Fruit fly (Drosophila melanogaster) whole organism, embryonic: Measurements from ENCODE around the gene CG6830.

Source experiments
- Atf6 ChIP-seq: fragments of 200-800 bp; sonication (Bioruptor generic); IDR thresholded peaks from 2 replicates; pipeline ENCODE4 v1.3.6; 2022; ENCODE audit warnings: missing biosample characterization, missing genetic modification characterization
- Awh ChIP-seq: fragments of 200-800 bp; sonication (Bioruptor generic); IDR thresholded peaks from 2 replicates; pipeline ENCODE4, ENCODE4 v1.3.6; 2022; ENCODE audit warnings: missing biosample characterization, missing genetic modification characterization
- CG10366 ChIP-seq: fragments of 200-800 bp; sonication (Bioruptor generic); IDR thresholded peaks from 2 replicates; pipeline ENCODE4 v1.3.6; 2022; ENCODE audit warnings: missing biosample characterization, missing genetic modification characterization
- CG10959 ChIP-seq: fragments of 200-800 bp; sonication (Bioruptor generic); IDR thresholded peaks from 2 replicates; pipeline ENCODE4 v1.3.6; 2022; ENCODE audit warnings: missing biosample characterization, missing genetic modification characterization
- CG11696 ChIP-seq: fragments of 200-800 bp; sonication (Bioruptor generic); IDR thresholded peaks from 2 replicates; pipeline ENCODE4 v1.3.6; 2022; ENCODE audit warnings: missing biosample characterization, missing genetic modification characterization
- CG13894 ChIP-seq: fragments of 200-800 bp; sonication (Bioruptor generic); optimal IDR thresholded peaks from 3 replicates; lab custom pipeline; 2018; ENCODE audit warnings: missing biosample characterization, mild to moderate bottlenecking, missing genetic modification characterization, moderate library complexity
- CG15269 ChIP-seq: fragments of 200-800 bp; sonication (Bioruptor generic); optimal IDR thresholded peaks from 2 replicates; lab custom pipeline; 2018; ENCODE audit warnings: missing biosample characterization, mild to moderate bottlenecking, missing genetic modification characterization, moderate library complexity
- CG1529 ChIP-seq: fragments of 200-800 bp; sonication (Bioruptor generic); optimal IDR thresholded peaks from 3 replicates; lab custom pipeline; 2018; ENCODE audit warnings: missing biosample characterization, missing genetic modification characterization
- CG16813 ChIP-seq: fragments of 200-800 bp; sonication (Bioruptor generic); IDR thresholded peaks from 3 replicates; pipeline ENCODE4 v1.3.6; 2022; ENCODE audit warnings: missing biosample characterization, missing genetic modification characterization; ENCODE audit not compliant: partially characterized antibody
- CG2875 ChIP-seq: fragments of 200-800 bp; sonication (Bioruptor generic); optimal IDR thresholded peaks from 2 replicates; lab custom pipeline; 2017; ENCODE audit warnings: missing biosample characterization, mild to moderate bottlenecking, missing genetic modification characterization, missing genetic modification reagents
- CG31388 ChIP-seq: fragments of 200-800 bp; sonication (Bioruptor generic); optimal IDR thresholded peaks from 2 replicates; lab custom pipeline; 2016; ENCODE audit warnings: missing biosample characterization, missing genetic modification characterization
- CG32772 ChIP-seq: fragments of 200-800 bp; sonication (Bioruptor generic); IDR thresholded peaks from 2 replicates; pipeline ENCODE4 v1.3.6; 2022; ENCODE audit warnings: missing biosample characterization, missing genetic modification characterization
- CG3838 ChIP-seq: fragments of 200-800 bp; sonication (Bioruptor generic); optimal IDR thresholded peaks from 3 replicates; lab custom pipeline; 2016; ENCODE audit warnings: missing biosample characterization, missing genetic modification characterization
- CG3995 ChIP-seq: fragments of 200-800 bp; sonication (Bioruptor generic); optimal IDR thresholded peaks from 3 replicates; lab custom pipeline; 2016; ENCODE audit warnings: missing biosample characterization, missing genetic modification characterization
- CG4282 ChIP-seq: fragments of 200-800 bp; sonication (Bioruptor generic); optimal IDR thresholded peaks from 2 replicates; lab custom pipeline; 2016; ENCODE audit warnings: missing biosample characterization, missing genetic modification characterization
- CG7357 ChIP-seq: fragments of 200-800 bp; sonication (Bioruptor generic); IDR thresholded peaks from 3 replicates; pipeline ENCODE4 v1.3.6; 2022; ENCODE audit warnings: missing biosample characterization, missing genetic modification characterization
- CG7786 ChIP-seq: fragments of 200-800 bp; sonication (Bioruptor generic); optimal IDR thresholded peaks from 2 replicates; lab custom pipeline; 2016; ENCODE audit warnings: missing biosample characterization, missing genetic modification characterization
- D ChIP-seq, 2 experiments: fragments of 200-800 bp in 1 of 2; fragments of >200 bp in 1 of 2; sonication (Bioruptor generic) in 1 of 2; optimal IDR thresholded peaks; 2 replicates in 1 of 2; 3 replicates in 1 of 2; lab custom pipeline; 2017; ENCODE audit warnings: mild to moderate bottlenecking in 1 of 2, missing biosample characterization in 1 of 2, missing genetic modification characterization in 1 of 2, missing genetic modification reagents in 1 of 2
- D19A ChIP-seq: fragments of 200-800 bp; optimal IDR thresholded peaks from 3 replicates; lab custom pipeline; 2019; ENCODE audit warnings: missing biosample characterization, mild to moderate bottlenecking, missing genetic modification characterization, moderate library complexity
- Dad ChIP-seq: fragments of 200-800 bp; sonication (Bioruptor generic); optimal IDR thresholded peaks from 3 replicates; lab custom pipeline; 2016; ENCODE audit warnings: missing biosample characterization, missing genetic modification characterization
- Fer2 ChIP-seq: fragments of 200-800 bp; sonication (Bioruptor generic); optimal IDR thresholded peaks from 2 replicates; lab custom pipeline; 2018; ENCODE audit warnings: missing biosample characterization, mild to moderate bottlenecking, missing genetic modification characterization, moderate library complexity
- HLH54F ChIP-seq: fragments of 200-800 bp; sonication (Bioruptor generic); optimal IDR thresholded peaks from 3 replicates; lab custom pipeline; 2016; ENCODE audit warnings: missing biosample characterization, missing genetic modification characterization
- Hmx ChIP-seq: fragments of 200-800 bp; sonication (Bioruptor generic); optimal IDR thresholded peaks from 2 replicates; lab custom pipeline; 2016; ENCODE audit warnings: missing biosample characterization, missing genetic modification characterization
- Max ChIP-seq: fragments of 200-800 bp; sonication (Bioruptor generic); optimal IDR thresholded peaks from 2 replicates; lab custom pipeline; 2016; ENCODE audit warnings: missing biosample characterization, mild to moderate bottlenecking, missing genetic modification characterization
- Myb ChIP-seq: fragments of 200-800 bp; sonication (Bioruptor generic); optimal IDR thresholded peaks from 2 replicates; lab custom pipeline; 2016; ENCODE audit warnings: missing biosample characterization, missing genetic modification characterization
- NC2α ChIP-seq: fragments of 200-800 bp; sonication (Bioruptor generic); optimal IDR thresholded peaks from 2 replicates; lab custom pipeline; 2016; ENCODE audit warnings: missing biosample characterization, missing genetic modification characterization
- Oaz ChIP-seq: fragments of 200-800 bp; sonication (Bioruptor generic); IDR thresholded peaks from 2 replicates; pipeline ENCODE4 v1.3.6; 2022; ENCODE audit warnings: missing biosample characterization, missing genetic modification characterization
- PHDP ChIP-seq: fragments of 200-800 bp; sonication (Bioruptor generic); optimal IDR thresholded peaks from 3 replicates; lab custom pipeline; 2018; ENCODE audit warnings: missing biosample characterization, mild to moderate bottlenecking, missing genetic modification characterization, moderate library complexity
- Poxn ChIP-seq: fragments of 200-800 bp; sonication (Bioruptor generic); IDR thresholded peaks from 2 replicates; pipeline ENCODE4 v1.3.6; 2022; ENCODE audit warnings: missing biosample characterization, missing genetic modification characterization
- Sin3A ChIP-seq: fragments of >200 bp; optimal IDR thresholded peaks from 2 replicates; lab custom pipeline; 2018
- Sox100B ChIP-seq: fragments of 200-800 bp; sonication (Bioruptor generic); optimal IDR thresholded peaks from 3 replicates; lab custom pipeline; 2018; ENCODE audit warnings: missing biosample characterization, mild to moderate bottlenecking, missing genetic modification characterization
- Taf1 ChIP-seq: fragments of 200-800 bp; sonication (Bioruptor generic); IDR thresholded peaks from 2 replicates; pipeline ENCODE4 v1.3.6; 2022; ENCODE audit warnings: missing biosample characterization, missing genetic modification characterization
- Vsx1 ChIP-seq: fragments of 200-800 bp; sonication (Bioruptor generic); optimal IDR thresholded peaks from 2 replicates; lab custom pipeline; 2017; ENCODE audit warnings: missing biosample characterization, mild to moderate bottlenecking, missing genetic modification characterization, missing genetic modification reagents
- ase ChIP-seq: fragments of 200-800 bp; sonication (Bioruptor generic); IDR thresholded peaks from 3 replicates; pipeline ENCODE4 v1.3.6; 2022; ENCODE audit warnings: missing biosample characterization, missing genetic modification characterization
- bab2 ChIP-seq: fragments of 200-800 bp; sonication (Bioruptor generic); optimal IDR thresholded peaks from 2 replicates; lab custom pipeline; 2016; ENCODE audit warnings: missing biosample characterization, missing genetic modification characterization
- br ChIP-seq: fragments of >200 bp; optimal IDR thresholded peaks from 2 replicates; lab custom pipeline; 2017
- btn ChIP-seq: fragments of 200-800 bp; sonication (Bioruptor generic); optimal IDR thresholded peaks from 2 replicates; lab custom pipeline; 2016; ENCODE audit warnings: missing biosample characterization, missing genetic modification characterization
- dan ChIP-seq: fragments of 200-800 bp; sonication (Bioruptor generic); IDR thresholded peaks from 2 replicates; pipeline ENCODE4 v1.3.6; 2022; ENCODE audit warnings: missing biosample characterization, missing genetic modification characterization
- dati ChIP-seq: fragments of 200-800 bp; sonication (Bioruptor generic); IDR thresholded peaks from 2 replicates; pipeline ENCODE4 v1.3.6; 2022; ENCODE audit warnings: missing biosample characterization, missing genetic modification characterization
- dpn ChIP-seq, 2 experiments: fragments of 200-800 bp; sonication (Bioruptor generic); optimal IDR thresholded peaks; 3 replicates each; lab custom pipeline; 2016; ENCODE audit warnings: missing biosample characterization in 2 of 2, missing genetic modification characterization in 2 of 2
- emc ChIP-seq: fragments of 200-800 bp; sonication (Bioruptor generic); optimal IDR thresholded peaks from 2 replicates; lab custom pipeline; 2016; ENCODE audit warnings: missing biosample characterization, missing genetic modification characterization
- ewg ChIP-seq: fragments of 200-800 bp; sonication (Bioruptor generic); optimal IDR thresholded peaks from 3 replicates; lab custom pipeline; 2017; ENCODE audit warnings: mild to moderate bottlenecking, missing biosample characterization, missing genetic modification reagents, missing genetic modification characterization
- ham ChIP-seq: fragments of 200-800 bp; sonication (Bioruptor generic); IDR thresholded peaks from 2 replicates; pipeline ENCODE4 v1.3.6; 2022; ENCODE audit warnings: missing biosample characterization, missing genetic modification characterization
- kah ChIP-seq: fragments of 200-800 bp; sonication (Bioruptor generic); optimal IDR thresholded peaks from 2 replicates; lab custom pipeline; 2018; ENCODE audit warnings: missing biosample characterization, mild to moderate bottlenecking, missing genetic modification characterization
- kay ChIP-seq: fragments of 200-800 bp; sonication (Bioruptor generic); optimal IDR thresholded peaks from 2 replicates; lab custom pipeline; 2016; ENCODE audit warnings: missing biosample characterization, missing genetic modification characterization
- luna ChIP-seq: fragments of 200-800 bp; sonication (Bioruptor generic); optimal IDR thresholded peaks from 2 replicates; lab custom pipeline; 2016; ENCODE audit warnings: missing biosample characterization, missing genetic modification characterization
- pb ChIP-seq: fragments of 200-800 bp; sonication (Bioruptor generic); optimal IDR thresholded peaks from 3 replicates; lab custom pipeline; 2016; ENCODE audit warnings: missing biosample characterization, missing genetic modification characterization
- psq ChIP-seq: fragments of 200-800 bp; sonication (Bioruptor generic); optimal IDR thresholded peaks from 2 replicates; lab custom pipeline; 2017; ENCODE audit warnings: missing biosample characterization, missing genetic modification characterization
- row ChIP-seq: fragments of 200-800 bp; sonication (Bioruptor generic); IDR thresholded peaks from 3 replicates; pipeline ENCODE4 v1.3.6; 2022; ENCODE audit warnings: missing biosample characterization, missing genetic modification characterization
- slp2 ChIP-seq: fragments of 200-800 bp; sonication (Bioruptor generic); optimal IDR thresholded peaks from 2 replicates; lab custom pipeline; 2016; ENCODE audit warnings: missing biosample characterization, missing genetic modification characterization
- usp ChIP-seq: fragments of >200 bp; optimal IDR thresholded peaks from 2 replicates; lab custom pipeline; 2017; ENCODE audit warnings: missing biosample characterization, missing genetic modification characterization
- wek ChIP-seq: fragments of 200-800 bp; sonication (Bioruptor generic); optimal IDR thresholded peaks from 3 replicates; lab custom pipeline; 2018; ENCODE audit warnings: missing biosample characterization, mild to moderate bottlenecking, missing genetic modification characterization, moderate library complexity
- zen ChIP-seq: fragments of 200-800 bp; sonication (Bioruptor generic); optimal IDR thresholded peaks from 3 replicates; lab custom pipeline; 2018; ENCODE audit warnings: missing biosample characterization, mild to moderate bottlenecking, missing genetic modification characterization, moderate library complexity

CG6830 gene

dm6 chr3R:11649449-11649848 is 34.7 kb downstream of the CG6830 start (continued):
- TF ChIP-seq Dad (GFP tag; lab: Kevin White, UChicago), result peak; percentile 96
- peak; percentile 98 for TF ChIP-seq CG10366
- peak; percentile 96 for TF ChIP-seq Poxn (GFP tag; lab: Robert Waterston, UW)
- peak; percentile 97 for TF ChIP-seq Awh (GFP tag; lab: Robert Waterston, UW)
- peak; percentile 90 for TF ChIP-seq Hmx
- peak; percentile 97 for TF ChIP-seq row (GFP tag; lab: Robert Waterston, UW)
- TF ChIP-seq Sox100B (GFP tag; lab: Kevin White, UChicago), result peak; percentile 91
- no peak for TF ChIP-seq D (optimal IDR thresholded peaks at IDR 0.05; lab: Kevin White, UChicago)
- TF ChIP-seq D (GFP tag; optimal IDR thresholded peaks at IDR 0.05; lab: Kevin White, UChicago), result peak; percentile 82
- TF ChIP-seq CG4282, result peak; percentile 96
- TF ChIP-seq CG1529 (GFP tag; lab: Kevin White, UChicago), result peak; percentile 79
- TF ChIP-seq Max (GFP tag; lab: Kevin White, UChicago), result peak; percentile 94
- peak; percentile 97 for TF ChIP-seq Oaz (GFP tag; lab: Robert Waterston, UW)
- TF ChIP-seq zen (tag; lab: Kevin White, UChicago), result peak; percentile 86
- TF ChIP-seq Fer2, result peak; percentile 96
- TF ChIP-seq kah, result peak; percentile 74
- peak; percentile 92 for TF ChIP-seq NC2α (GFP tag; lab: Kevin White, UChicago)
- TF ChIP-seq CG7786 (GFP tag; lab: Kevin White, UChicago), result peak; percentile 97
- peak; percentile 95 for TF ChIP-seq CG32772
- peak; percentile 80 for TF ChIP-seq Vsx1
- TF ChIP-seq dpn (GFP tag; optimal IDR thresholded peaks at IDR 0.05; lab: Kevin White, UChicago), result peak; percentile 98
- peak; percentile 98 for TF ChIP-seq bab2 (GFP tag; lab: Kevin White, UChicago)
- TF ChIP-seq Atf6 (GFP tag; lab: Robert Waterston, UW), result peak; percentile 97
- TF ChIP-seq D19A (tag; lab: Kevin White, UChicago), result peak; percentile 83
- TF ChIP-seq CG3838 (GFP tag; lab: Kevin White, UChicago), result peak; percentile 91
- peak; percentile 68 for TF ChIP-seq dan (GFP tag; lab: Robert Waterston, UW)
- TF ChIP-seq CG7357 (GFP tag; lab: Robert Waterston, UW), result peak; percentile 91
- TF ChIP-seq CG3995 (GFP tag; lab: Kevin White, UChicago), result peak; percentile 80
- peak; percentile 84 for TF ChIP-seq wek (GFP tag; lab: Kevin White, UChicago)
- peak; percentile 92 for TF ChIP-seq CG11696
- TF ChIP-seq Sin3A (lab: Kevin White, UChicago), result no peak
- peak; percentile 98 for TF ChIP-seq CG15269
- peak; percentile 97 for TF ChIP-seq luna (GFP tag; lab: Kevin White, UChicago)
- no peak for TF ChIP-seq usp (GFP tag; lab: Kevin White, UChicago)
- TF ChIP-seq ase, result peak; percentile 94
- TF ChIP-seq CG2875, result peak; percentile 82
- peak; percentile 97 for TF ChIP-seq Taf1 (GFP tag; lab: Robert Waterston, UW)
- peak; percentile 94 for TF ChIP-seq slp2 (GFP tag; lab: Kevin White, UChicago)
- peak; percentile 96 for TF ChIP-seq PHDP (tag; lab: Kevin White, UChicago)
- peak; percentile 82 for TF ChIP-seq CG10959 (GFP tag; lab: Robert Waterston, UW)
- TF ChIP-seq pb (GFP tag; lab: Kevin White, UChicago), result peak; percentile 96
- peak; percentile 94 for TF ChIP-seq emc (GFP tag; lab: Kevin White, UChicago)
- TF ChIP-seq Myb (GFP tag; lab: Kevin White, UChicago), result peak; percentile 87
- TF ChIP-seq CG16813, result no peak
- peak; percentile 91 for TF ChIP-seq btn (GFP tag; lab: Kevin White, UChicago)
- TF ChIP-seq ewg (GFP tag; lab: Kevin White, UChicago), result peak; percentile 83
- peak; percentile 94 for TF ChIP-seq CG31388 (GFP tag; lab: Kevin White, UChicago)
- TF ChIP-seq ham (GFP tag; lab: Robert Waterston, UW), result peak; percentile 90
- peak; percentile 95 for TF ChIP-seq dati (GFP tag; lab: Robert Waterston, UW)
- peak; percentile 97 for TF ChIP-seq HLH54F (GFP tag; lab: Kevin White, UChicago)
- TF ChIP-seq kay (GFP tag; lab: Kevin White, UChicago), result peak; percentile 84
- no peak for TF ChIP-seq br (lab: Kevin White, UChicago)
- TF ChIP-seq psq (GFP tag; lab: Kevin White, UChicago), result peak; percentile 78
- peak; percentile 93 for TF ChIP-seq CG13894 (tag; lab: Kevin White, UChicago)
